Fruit fly (Drosophila melanogaster) whole organism, embryonic: Measurements from ENCODE around the gene dbe.
A peak's percentile ranks its signal among the peaks of the same experiment; 100 is the strongest.

ENCODE experiments used
- Aef1 ChIP-seq: fragments of 200-800 bp; sonication (Bioruptor generic); IDR thresholded peaks from 3 replicates; pipeline ENCODE4 v1.3.6; 2022; ENCODE audit warnings: missing biosample characterization, missing genetic modification characterization
- Antp ChIP-seq: fragments of 200-800 bp; sonication (Bioruptor generic); optimal IDR thresholded peaks from 3 replicates; lab custom pipeline; 2016; ENCODE audit warnings: missing biosample characterization, missing genetic modification characterization
- B-H2 ChIP-seq: fragments of 200-800 bp; sonication (Bioruptor generic); optimal IDR thresholded peaks from 2 replicates; lab custom pipeline; 2018; ENCODE audit warnings: missing biosample characterization, mild to moderate bottlenecking, missing genetic modification characterization
- BEAF-32 ChIP-seq: fragments of 200-800 bp; sonication (Bioruptor generic); optimal IDR thresholded peaks from 3 replicates; lab custom pipeline; 2017; ENCODE audit warnings: missing biosample characterization, missing genetic modification characterization, mild to moderate bottlenecking, moderate library complexity, missing genetic modification reagents
- BtbVII ChIP-seq: fragments of 200-800 bp; sonication (Bioruptor generic); optimal IDR thresholded peaks from 3 replicates; lab custom pipeline; 2017; ENCODE audit warnings: missing biosample characterization, mild to moderate bottlenecking, missing genetic modification characterization
- CG10267 ChIP-seq: fragments of 200-800 bp; sonication (Bioruptor generic); optimal IDR thresholded peaks from 2 replicates; lab custom pipeline; 2018; ENCODE audit warnings: missing biosample characterization, mild to moderate bottlenecking, missing genetic modification characterization, moderate library complexity
- CG11456 ChIP-seq: fragments of 200-800 bp; sonication (Bioruptor generic); IDR thresholded peaks from 3 replicates; pipeline ENCODE4 v1.3.6; 2022; ENCODE audit warnings: missing biosample characterization, missing genetic modification characterization
- CG12391 ChIP-seq: fragments of 200-800 bp; sonication (Bioruptor generic); optimal IDR thresholded peaks from 3 replicates; lab custom pipeline; 2018; ENCODE audit warnings: missing biosample characterization, mild to moderate bottlenecking, missing genetic modification characterization, moderate library complexity
- CG12942 ChIP-seq: fragments of 200-800 bp; sonication (Bioruptor generic); optimal IDR thresholded peaks from 3 replicates; lab custom pipeline; 2016; ENCODE audit warnings: missing biosample characterization, missing genetic modification characterization
- CG15269 ChIP-seq: fragments of 200-800 bp; sonication (Bioruptor generic); optimal IDR thresholded peaks from 2 replicates; lab custom pipeline; 2018; ENCODE audit warnings: missing biosample characterization, mild to moderate bottlenecking, missing genetic modification characterization, moderate library complexity
- CG15514 ChIP-seq: fragments of 200-800 bp; sonication (Bioruptor generic); optimal IDR thresholded peaks from 3 replicates; lab custom pipeline; 2017; ENCODE audit warnings: missing biosample characterization, missing genetic modification characterization, mild to moderate bottlenecking, moderate library complexity, missing genetic modification reagents
- CG16815 ChIP-seq: fragments of 200-800 bp; sonication (Bioruptor generic); optimal IDR thresholded peaks from 3 replicates; lab custom pipeline; 2017; ENCODE audit warnings: missing biosample characterization, mild to moderate bottlenecking, missing genetic modification characterization
- CG18764 ChIP-seq: fragments of 200-800 bp; sonication (Bioruptor generic); optimal IDR thresholded peaks from 3 replicates; lab custom pipeline; 2016; ENCODE audit warnings: missing biosample characterization, missing genetic modification characterization
- CG2202 ChIP-seq: fragments of 200-800 bp; sonication (Bioruptor generic); optimal IDR thresholded peaks from 2 replicates; lab custom pipeline; 2018; ENCODE audit warnings: missing biosample characterization, mild to moderate bottlenecking, missing genetic modification characterization
- CG33213 ChIP-seq: fragments of 200-800 bp; sonication (Bioruptor generic); optimal IDR thresholded peaks from 3 replicates; lab custom pipeline; 2016; ENCODE audit warnings: missing biosample characterization, missing genetic modification characterization
- CG33557 ChIP-seq: fragments of 200-800 bp; sonication (Bioruptor generic); optimal IDR thresholded peaks from 2 replicates; lab custom pipeline; 2019; ENCODE audit warnings: missing biosample characterization, mild to moderate bottlenecking, missing genetic modification characterization, moderate library complexity
- CG3726 ChIP-seq: fragments of 200-800 bp; sonication (Bioruptor generic); IDR thresholded peaks from 3 replicates; pipeline ENCODE4, ENCODE4 v1.3.6; 2022; ENCODE audit warnings: missing biosample characterization, missing genetic modification characterization
- CG4730 ChIP-seq: fragments of 200-800 bp; sonication (Bioruptor generic); IDR thresholded peaks from 2 replicates; pipeline ENCODE4 v1.3.6; 2022; ENCODE audit warnings: missing biosample characterization, missing genetic modification characterization
- CG4854 ChIP-seq: fragments of 200-800 bp; sonication (Bioruptor generic); optimal IDR thresholded peaks from 2 replicates; lab custom pipeline; 2016; ENCODE audit warnings: missing biosample characterization, missing genetic modification characterization, inconsistent platforms
- CG6175 ChIP-seq: fragments of 200-800 bp; sonication (Bioruptor generic); IDR thresholded peaks from 3 replicates; pipeline ENCODE4 v1.3.6; 2022; ENCODE audit warnings: missing biosample characterization, missing genetic modification characterization
- CG6654 ChIP-seq: fragments of 200-800 bp; sonication (Bioruptor generic); optimal IDR thresholded peaks from 2 replicates; lab custom pipeline; 2017; ENCODE audit warnings: missing biosample characterization, mild to moderate bottlenecking, missing genetic modification characterization
- CG7928 ChIP-seq: fragments of 200-800 bp; sonication (Bioruptor generic); optimal IDR thresholded peaks from 2 replicates; lab custom pipeline; 2017; ENCODE audit warnings: missing biosample characterization, mild to moderate bottlenecking, missing genetic modification characterization
- CG8290 ChIP-seq, 3 experiments: fragments of 200-800 bp; sonication (Bioruptor generic); optimal IDR thresholded peaks; 2 replicates each; lab custom pipeline; 2016 to 2019; ENCODE audit warnings: missing biosample characterization in 3 of 3, missing genetic modification characterization in 3 of 3, mild to moderate bottlenecking in 2 of 3, moderate library complexity in 1 of 3
- Dek ChIP-seq: fragments of 200-800 bp; sonication (Bioruptor generic); optimal IDR thresholded peaks from 3 replicates; lab custom pipeline; 2019; ENCODE audit warnings: missing biosample characterization, mild to moderate bottlenecking, missing genetic modification characterization, moderate library complexity
- Lim3 ChIP-seq: fragments of 200-800 bp; sonication (Bioruptor generic); IDR thresholded peaks from 2 replicates; pipeline ENCODE4 v1.3.6; 2022; ENCODE audit warnings: missing biosample characterization, missing genetic modification characterization
- Myb ChIP-seq: fragments of 200-800 bp; sonication (Bioruptor generic); optimal IDR thresholded peaks from 2 replicates; lab custom pipeline; 2016; ENCODE audit warnings: missing biosample characterization, missing genetic modification characterization
- NC2α ChIP-seq: fragments of 200-800 bp; sonication (Bioruptor generic); optimal IDR thresholded peaks from 2 replicates; lab custom pipeline; 2016; ENCODE audit warnings: missing biosample characterization, missing genetic modification characterization
- Nf-YC ChIP-seq: fragments of 200-800 bp; optimal IDR thresholded peaks from 3 replicates; lab custom pipeline; 2019; ENCODE audit warnings: missing biosample characterization, mild to moderate bottlenecking, missing genetic modification characterization, moderate library complexity
- Ptx1 ChIP-seq: fragments of 200-800 bp; sonication (Bioruptor generic); IDR thresholded peaks from 2 replicates; pipeline ENCODE4 v1.3.6; 2022; ENCODE audit warnings: missing biosample characterization, missing genetic modification characterization
- Rfx ChIP-seq: fragments of 200-800 bp; sonication (Bioruptor generic); IDR thresholded peaks from 2 replicates; pipeline ENCODE4 v1.3.6; 2022; ENCODE audit warnings: missing biosample characterization, missing genetic modification characterization
- Stat92E ChIP-seq, 3 experiments: fragments of >200 bp in 2 of 3; fragments of 200-800 bp in 1 of 3; sonication (Bioruptor generic) in 1 of 3; optimal IDR thresholded peaks; 2 replicates each; lab custom pipeline; 2017 to 2019; ENCODE audit warnings: missing biosample characterization in 3 of 3, missing genetic modification characterization in 3 of 3, mild to moderate bottlenecking in 1 of 3, moderate library complexity in 1 of 3
- croc ChIP-seq: fragments of 200-800 bp; sonication (Bioruptor generic); conservative IDR thresholded peaks from 3 replicates; pipeline ENCODE4 v1.3.6; 2022; ENCODE audit warnings: missing biosample characterization, missing genetic modification characterization
- cwo ChIP-seq: fragments of 200-800 bp; sonication (Bioruptor generic); optimal IDR thresholded peaks from 3 replicates; lab custom pipeline; 2017; ENCODE audit warnings: missing biosample characterization, missing genetic modification characterization, mild to moderate bottlenecking, moderate library complexity, missing genetic modification reagents
- danr ChIP-seq: fragments of 200-800 bp; sonication (Bioruptor generic); IDR thresholded peaks from 2 replicates; pipeline ENCODE4 v1.3.6; 2022; ENCODE audit warnings: missing biosample characterization, missing genetic modification characterization
- emc ChIP-seq: fragments of 200-800 bp; sonication (Bioruptor generic); optimal IDR thresholded peaks from 2 replicates; lab custom pipeline; 2016; ENCODE audit warnings: missing biosample characterization, missing genetic modification characterization
- fru ChIP-seq: fragments of >200 bp; optimal IDR thresholded peaks from 2 replicates; lab custom pipeline; 2017
- ftz-f1 ChIP-seq: fragments of 200-800 bp; sonication (Bioruptor generic); optimal IDR thresholded peaks from 2 replicates; lab custom pipeline; 2016; ENCODE audit warnings: missing biosample characterization, missing genetic modification characterization
- inv ChIP-seq: fragments of 200-800 bp; sonication (Bioruptor generic); IDR thresholded peaks from 2 replicates; pipeline ENCODE4 v1.3.6; 2022; ENCODE audit warnings: missing biosample characterization, missing genetic modification characterization; ENCODE audit not compliant: partially characterized antibody
- kni ChIP-seq: fragments of 200-800 bp; sonication (Bioruptor generic); optimal IDR thresholded peaks from 3 replicates; lab custom pipeline; 2017; ENCODE audit warnings: mild to moderate bottlenecking, missing biosample characterization, missing genetic modification reagents, missing genetic modification characterization
- maf-S ChIP-seq: fragments of 200-800 bp; sonication (Bioruptor generic); optimal IDR thresholded peaks from 2 replicates; lab custom pipeline; 2016; ENCODE audit warnings: missing biosample characterization, missing genetic modification characterization
- odd ChIP-seq: fragments of 200-800 bp; sonication (Bioruptor generic); optimal IDR thresholded peaks from 2 replicates; lab custom pipeline; 2017; ENCODE audit warnings: missing biosample characterization, mild to moderate bottlenecking, missing genetic modification characterization
- org-1 ChIP-seq: fragments of 200-800 bp; sonication (Bioruptor generic); optimal IDR thresholded peaks from 2 replicates; lab custom pipeline; 2017; ENCODE audit warnings: missing biosample characterization, missing genetic modification characterization
- pum ChIP-seq: fragments of 200-800 bp; sonication (Bioruptor generic); optimal IDR thresholded peaks from 2 replicates; lab custom pipeline; 2016; ENCODE audit warnings: missing biosample characterization, missing genetic modification characterization
- pzg ChIP-seq: fragments of 200-800 bp; sonication (Bioruptor generic); optimal IDR thresholded peaks from 3 replicates; lab custom pipeline; 2018; ENCODE audit warnings: missing biosample characterization, mild to moderate bottlenecking, missing genetic modification characterization, moderate library complexity
- row ChIP-seq: fragments of 200-800 bp; sonication (Bioruptor generic); IDR thresholded peaks from 3 replicates; pipeline ENCODE4 v1.3.6; 2022; ENCODE audit warnings: missing biosample characterization, missing genetic modification characterization
- seq ChIP-seq: fragments of 200-800 bp; sonication (Bioruptor generic); IDR thresholded peaks from 2 replicates; pipeline ENCODE4 v1.3.6; 2022; ENCODE audit warnings: missing biosample characterization, missing genetic modification characterization
- so ChIP-seq: fragments of 200-800 bp; sonication (Bioruptor generic); IDR thresholded peaks from 3 replicates; pipeline ENCODE4 v1.3.6; 2022; ENCODE audit warnings: missing biosample characterization, missing genetic modification characterization
- tll ChIP-seq, 2 experiments: fragments of 200-800 bp in 1 of 2; fragments of >200 bp in 1 of 2; sonication (Bioruptor generic) in 1 of 2; optimal IDR thresholded peaks; 2 replicates each; lab custom pipeline; 2017 to 2019; ENCODE audit warnings: missing biosample characterization in 2 of 2, missing genetic modification characterization in 2 of 2, mild to moderate bottlenecking in 1 of 2, moderate library complexity in 1 of 2
- tna ChIP-seq: fragments of 200-800 bp; sonication (Bioruptor generic); IDR thresholded peaks from 2 replicates; pipeline ENCODE4 v1.3.6; 2022; ENCODE audit warnings: missing biosample characterization, missing genetic modification characterization; ENCODE audit not compliant: partially characterized antibody
- trh ChIP-seq: fragments of 200-800 bp; sonication (Bioruptor generic); optimal IDR thresholded peaks from 2 replicates; lab custom pipeline; 2016; ENCODE audit warnings: missing biosample characterization, missing genetic modification characterization

dbe gene

DNA sequence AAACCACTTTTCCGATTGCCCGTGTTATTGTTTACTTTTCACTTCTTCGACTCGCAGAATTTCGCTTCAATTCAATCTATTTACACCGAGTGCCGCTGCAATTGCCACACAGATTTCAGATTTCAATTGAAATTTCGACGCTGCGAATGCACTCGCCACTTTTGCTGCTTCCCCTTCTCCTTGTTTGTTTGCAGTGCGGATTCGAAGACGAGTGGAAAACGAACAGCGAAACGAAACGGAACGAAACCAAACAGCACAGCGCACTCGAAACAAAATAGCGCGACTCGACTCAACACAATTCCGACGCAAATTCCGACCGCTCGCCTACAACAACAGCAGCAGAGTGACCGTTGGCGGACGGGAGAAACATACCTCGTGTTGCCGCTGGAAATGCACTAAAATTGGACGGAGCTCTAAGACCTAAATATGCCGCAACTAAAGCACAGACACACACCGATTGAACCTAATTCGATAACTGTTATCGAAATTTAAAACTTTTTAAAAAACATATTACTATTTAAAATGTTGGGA lies 18.9 kb downstream of the dbe start, which contains the start of gene drongo (continued):
- TF ChIP-seq croc (GFP tag; lab: Robert Waterston, UW) (no peak), NC2α (no peak), BtbVII (no peak), kni (GFP tag; lab: Kevin White, UChicago) (peak; percentile 63), Lim3 (no peak), CG7928 (peak; percentile 19), CG12942 (GFP tag; lab: Kevin White, UChicago) (no peak), fru (no peak), CG15514 (GFP tag; lab: Kevin White, UChicago) (peak; percentile 75), maf-S (GFP tag; lab: Kevin White, UChicago) (no peak), danr (GFP tag; lab: Robert Waterston, UW) (no peak), odd (GFP tag; lab: Kevin White, UChicago) (peak; percentile 59), Dek (tag; lab: Kevin White, UChicago) (no peak), Nf-YC (tag; lab: Kevin White, UChicago) (peak; percentile 60), tna (GFP tag; lab: Robert Waterston, UW) (peak; percentile 50; the same call in 1 of the 2 replicates), Stat92E (GFP tag; optimal IDR thresholded peaks at IDR 0.05; lab: Kevin White, UChicago) (peak in 1 of 3 experiments; percentile 79), CG3726 (GFP tag; lab: Robert Waterston, UW) (no peak), cwo (GFP tag; lab: Kevin White, UChicago) (no peak), ftz-f1 (peak; percentile 9), CG4730 (GFP tag; lab: Robert Waterston, UW) (no peak), org-1 (GFP tag; lab: Kevin White, UChicago) (no peak), CG16815 (GFP tag; lab: Kevin White, UChicago) (no peak), CG8290 (GFP tag; optimal IDR thresholded peaks at IDR 0.05; lab: Kevin White, UChicago) (peak; percentile 38), CG8290 (tag; optimal IDR thresholded peaks at IDR 0.05; lab: Kevin White, UChicago) (peak; percentile 47 to 85), CG2202 (peak; percentile 34), Antp (peak; percentile 13), emc (GFP tag; lab: Kevin White, UChicago) (no peak), CG4854 (no peak), trh (GFP tag; lab: Kevin White, UChicago) (no peak), CG11456 (0 out of 3 replicates have a peak, but pooled peaks have one; percentile 50), Rfx (GFP tag; lab: Robert Waterston, UW) (peak; percentile 64), CG33557 (peak; percentile 33), pum (no peak), CG6175 (no peak), row (peak; percentile 24; the same call in 1 of the 3 replicates), CG10267 (tag; lab: Kevin White, UChicago) (peak; percentile 51), CG33213 (GFP tag; lab: Kevin White, UChicago) (peak; percentile 75), CG18764 (GFP tag; lab: Kevin White, UChicago) (no peak), Ptx1 (no peak), so (GFP tag; lab: Robert Waterston, UW) (peak; percentile 50; the same call in 1 of the 3 replicates), BEAF-32 (peak; percentile 62), B-H2 (peak; percentile 57), Myb (peak; percentile 84), Aef1 (peak; percentile 54; the same call in 2 of the 3 replicates), inv (GFP tag; lab: Robert Waterston, UW) (peak; percentile 11; the same call in 1 of the 2 replicates), CG12391 (tag; lab: Kevin White, UChicago) (peak; percentile 61), CG6654 (GFP tag; lab: Kevin White, UChicago) (no peak), CG15269 (tag; lab: Kevin White, UChicago) (peak; percentile 24), pzg (GFP tag; lab: Kevin White, UChicago) (peak; percentile 98), tll (GFP tag; optimal IDR thresholded peaks at IDR 0.05; lab: Kevin White, UChicago) (no peak), seq (GFP tag; lab: Robert Waterston, UW) (no peak)
